Fruit fly (Drosophila melanogaster) whole organism, embryonic: ENCODE data around the gene ssp.

Source experiments
- Atf3 ChIP-seq: fragments of 200-800 bp; sonication (Bioruptor generic); optimal IDR thresholded peaks from 3 replicates; lab custom pipeline; 2016; ENCODE audit warnings: missing biosample characterization, missing genetic modification characterization
- BtbVII ChIP-seq: fragments of 200-800 bp; sonication (Bioruptor generic); optimal IDR thresholded peaks from 3 replicates; lab custom pipeline; 2017; ENCODE audit warnings: missing biosample characterization, mild to moderate bottlenecking, missing genetic modification characterization
- CG10543 ChIP-seq: fragments of 200-800 bp; sonication (Bioruptor generic); optimal IDR thresholded peaks from 3 replicates; lab custom pipeline; 2017; ENCODE audit warnings: missing biosample characterization, mild to moderate bottlenecking, missing genetic modification characterization, moderate library complexity
- CG10959 ChIP-seq: fragments of 200-800 bp; sonication (Bioruptor generic); IDR thresholded peaks from 2 replicates; pipeline ENCODE4 v1.3.6; 2022; ENCODE audit warnings: missing biosample characterization, missing genetic modification characterization
- CG10979 ChIP-seq: fragments of 200-800 bp; sonication (Bioruptor generic); optimal IDR thresholded peaks from 2 replicates; lab custom pipeline; 2018; ENCODE audit warnings: missing biosample characterization, mild to moderate bottlenecking, missing genetic modification characterization, moderate library complexity
- CG12104 ChIP-seq: fragments of 200-800 bp; sonication (Bioruptor generic); optimal IDR thresholded peaks from 3 replicates; lab custom pipeline; 2016; ENCODE audit warnings: missing biosample characterization, missing genetic modification characterization
- CG12219 ChIP-seq: fragments of 200-800 bp; sonication (Bioruptor generic); optimal IDR thresholded peaks from 3 replicates; lab custom pipeline; 2018; ENCODE audit warnings: missing biosample characterization, mild to moderate bottlenecking, missing genetic modification characterization
- CG13123 ChIP-seq: fragments of 200-800 bp; sonication (Bioruptor generic); optimal IDR thresholded peaks from 2 replicates; lab custom pipeline; 2016; ENCODE audit warnings: missing biosample characterization, missing genetic modification characterization
- CG14014 ChIP-seq: fragments of 200-800 bp; sonication (Bioruptor generic); IDR thresholded peaks from 2 replicates; pipeline ENCODE4 v1.3.6; 2022; ENCODE audit warnings: missing biosample characterization, missing genetic modification characterization
- CG15073 ChIP-seq: fragments of 200-800 bp; sonication (Bioruptor generic); optimal IDR thresholded peaks from 2 replicates; lab custom pipeline; 2016; ENCODE audit warnings: missing biosample characterization, missing genetic modification characterization
- CG18599 ChIP-seq: fragments of 200-800 bp; sonication (Bioruptor generic); optimal IDR thresholded peaks from 3 replicates; lab custom pipeline; 2017; ENCODE audit warnings: missing biosample characterization, missing genetic modification characterization, mild to moderate bottlenecking, moderate library complexity, missing genetic modification reagents
- CG2129 ChIP-seq: fragments of 200-800 bp; sonication (Bioruptor generic); IDR thresholded peaks from 2 replicates; pipeline ENCODE4 v1.3.6; 2022; ENCODE audit warnings: missing biosample characterization, missing genetic modification characterization; ENCODE audit not compliant: partially characterized antibody
- CG33557 ChIP-seq: fragments of 200-800 bp; sonication (Bioruptor generic); optimal IDR thresholded peaks from 2 replicates; lab custom pipeline; 2019; ENCODE audit warnings: missing biosample characterization, mild to moderate bottlenecking, missing genetic modification characterization, moderate library complexity
- CG4404 ChIP-seq: fragments of 200-800 bp; sonication (Bioruptor generic); IDR thresholded peaks from 2 replicates; pipeline ENCODE4 v1.3.6; 2022; ENCODE audit warnings: missing biosample characterization, missing genetic modification characterization
- CG6272 ChIP-seq: fragments of 200-800 bp; sonication (Bioruptor generic); IDR thresholded peaks from 2 replicates; pipeline ENCODE4 v1.3.6; 2022; ENCODE audit warnings: missing biosample characterization, missing genetic modification characterization
- CG8388 ChIP-seq: fragments of 200-800 bp; sonication (Bioruptor generic); optimal IDR thresholded peaks from 2 replicates; lab custom pipeline; 2019; ENCODE audit warnings: missing biosample characterization, mild to moderate bottlenecking, missing genetic modification characterization, moderate library complexity
- Dek ChIP-seq: fragments of 200-800 bp; sonication (Bioruptor generic); optimal IDR thresholded peaks from 3 replicates; lab custom pipeline; 2019; ENCODE audit warnings: missing biosample characterization, mild to moderate bottlenecking, missing genetic modification characterization, moderate library complexity
- Doc3 ChIP-seq: fragments of 200-800 bp; sonication (Bioruptor generic); IDR thresholded peaks from 3 replicates; pipeline ENCODE4 v1.3.6; 2022; ENCODE audit warnings: missing biosample characterization, missing genetic modification characterization; ENCODE audit not compliant: partially characterized antibody
- Dref ChIP-seq: fragments of 200-800 bp; sonication (Bioruptor generic); IDR thresholded peaks from 2 replicates; pipeline ENCODE4 v1.3.6; 2022; ENCODE audit warnings: missing biosample characterization, missing genetic modification characterization
- E2f1 ChIP-seq: fragments of 200-800 bp; sonication (Bioruptor generic); IDR thresholded peaks from 2 replicates; pipeline ENCODE4 v1.3.6; 2022; ENCODE audit warnings: missing biosample characterization, missing genetic modification characterization
- Elba2 ChIP-seq: fragments of 200-800 bp; sonication (Bioruptor generic); optimal IDR thresholded peaks from 3 replicates; lab custom pipeline; 2016; ENCODE audit warnings: missing biosample characterization, missing genetic modification characterization
- GATAe ChIP-seq: fragments of 200-800 bp; sonication (Bioruptor generic); conservative IDR thresholded peaks from 2 replicates; pipeline ENCODE4 v1.3.6; 2022; ENCODE audit warnings: missing biosample characterization, missing genetic modification characterization
- Med ChIP-seq: fragments of 200-800 bp; sonication (Bioruptor generic); peaks from one replicate; lab custom pipeline; 2016; ENCODE audit warnings: missing biosample characterization, missing genetic modification characterization, mild to moderate bottlenecking, inconsistent platforms, moderate library complexity
- Nf-YB ChIP-seq: fragments of 200-800 bp; sonication (Bioruptor generic); optimal IDR thresholded peaks from 3 replicates; lab custom pipeline; 2019; ENCODE audit warnings: missing biosample characterization, mild to moderate bottlenecking, missing genetic modification characterization, moderate library complexity
- Nf-YC ChIP-seq: fragments of 200-800 bp; optimal IDR thresholded peaks from 3 replicates; lab custom pipeline; 2019; ENCODE audit warnings: missing biosample characterization, mild to moderate bottlenecking, missing genetic modification characterization, moderate library complexity
- Oaz ChIP-seq: fragments of 200-800 bp; sonication (Bioruptor generic); IDR thresholded peaks from 2 replicates; pipeline ENCODE4 v1.3.6; 2022; ENCODE audit warnings: missing biosample characterization, missing genetic modification characterization
- Opbp ChIP-seq: fragments of 200-800 bp; sonication (Bioruptor generic); IDR thresholded peaks from 3 replicates; pipeline ENCODE4 v1.3.6; 2022; ENCODE audit warnings: missing biosample characterization, missing genetic modification characterization; ENCODE audit not compliant: partially characterized antibody
- PHDP ChIP-seq: fragments of 200-800 bp; sonication (Bioruptor generic); optimal IDR thresholded peaks from 3 replicates; lab custom pipeline; 2018; ENCODE audit warnings: missing biosample characterization, mild to moderate bottlenecking, missing genetic modification characterization, moderate library complexity
- Pdp1 ChIP-seq, 2 experiments: fragments of 200-800 bp; sonication (Bioruptor generic); optimal IDR thresholded peaks; 3 replicates each; lab custom pipeline; 2016; ENCODE audit warnings: missing biosample characterization in 2 of 2, missing genetic modification characterization in 2 of 2, mild to moderate bottlenecking in 1 of 2, moderate library complexity in 1 of 2
- Ptx1 ChIP-seq: fragments of 200-800 bp; sonication (Bioruptor generic); IDR thresholded peaks from 2 replicates; pipeline ENCODE4 v1.3.6; 2022; ENCODE audit warnings: missing biosample characterization, missing genetic modification characterization
- Sox100B ChIP-seq: fragments of 200-800 bp; sonication (Bioruptor generic); optimal IDR thresholded peaks from 3 replicates; lab custom pipeline; 2018; ENCODE audit warnings: missing biosample characterization, mild to moderate bottlenecking, missing genetic modification characterization
- Ssrp ChIP-seq: fragments of 200-800 bp; sonication (Bioruptor generic); optimal IDR thresholded peaks from 2 replicates; lab custom pipeline; 2018; ENCODE audit warnings: missing biosample characterization, mild to moderate bottlenecking, missing genetic modification characterization, moderate library complexity
- Tbp ChIP-seq: fragments of >200 bp; optimal IDR thresholded peaks from 2 replicates; lab custom pipeline; 2018; ENCODE audit warnings: missing biosample characterization, missing genetic modification characterization
- ash1 ChIP-seq: fragments of 200-800 bp; sonication (Bioruptor generic); optimal IDR thresholded peaks from 2 replicates; lab custom pipeline; 2018; ENCODE audit warnings: missing biosample characterization, mild to moderate bottlenecking, missing genetic modification characterization
- az2 ChIP-seq: fragments of 200-800 bp; sonication (Bioruptor generic); optimal IDR thresholded peaks from 3 replicates; lab custom pipeline; 2016; ENCODE audit warnings: missing biosample characterization, missing genetic modification characterization
- cad ChIP-seq: fragments of >200 bp; optimal IDR thresholded peaks from 2 replicates; lab custom pipeline; 2017; ENCODE audit warnings: missing biosample characterization, missing genetic modification characterization
- chif ChIP-seq, 2 experiments: fragments of 200-800 bp; sonication (Bioruptor generic); optimal IDR thresholded peaks; 3 replicates each; lab custom pipeline; 2016; ENCODE audit warnings: missing biosample characterization in 2 of 2, missing genetic modification characterization in 2 of 2
- fu2 ChIP-seq: fragments of 200-800 bp; sonication (Bioruptor generic); optimal IDR thresholded peaks from 2 replicates; lab custom pipeline; 2016; ENCODE audit warnings: missing biosample characterization, missing genetic modification characterization
- grn ChIP-seq: fragments of 200-800 bp; sonication (Bioruptor generic); optimal IDR thresholded peaks from 3 replicates; lab custom pipeline; 2017; ENCODE audit warnings: missing biosample characterization, missing genetic modification characterization
- gsb ChIP-seq: fragments of 200-800 bp; sonication (Bioruptor generic); IDR thresholded peaks from 2 replicates; pipeline ENCODE4 v1.3.6; 2022; ENCODE audit warnings: missing biosample characterization, missing genetic modification characterization
- kay ChIP-seq: fragments of 200-800 bp; sonication (Bioruptor generic); optimal IDR thresholded peaks from 2 replicates; lab custom pipeline; 2016; ENCODE audit warnings: missing biosample characterization, missing genetic modification characterization
- mam ChIP-seq: fragments of 200-800 bp; sonication (Bioruptor generic); optimal IDR thresholded peaks from 3 replicates; lab custom pipeline; 2016; ENCODE audit warnings: missing biosample characterization, missing genetic modification characterization
- org-1 ChIP-seq: fragments of 200-800 bp; sonication (Bioruptor generic); optimal IDR thresholded peaks from 2 replicates; lab custom pipeline; 2017; ENCODE audit warnings: missing biosample characterization, missing genetic modification characterization
- pb ChIP-seq: fragments of 200-800 bp; sonication (Bioruptor generic); optimal IDR thresholded peaks from 3 replicates; lab custom pipeline; 2016; ENCODE audit warnings: missing biosample characterization, missing genetic modification characterization
- pum ChIP-seq: fragments of 200-800 bp; sonication (Bioruptor generic); optimal IDR thresholded peaks from 2 replicates; lab custom pipeline; 2016; ENCODE audit warnings: missing biosample characterization, missing genetic modification characterization
- ssp ChIP-seq: fragments of 200-800 bp; sonication (Bioruptor generic); IDR thresholded peaks from 2 replicates; pipeline ENCODE4 v1.3.6; 2022; ENCODE audit warnings: missing biosample characterization, missing genetic modification characterization
- sug ChIP-seq: fragments of 200-800 bp; optimal IDR thresholded peaks from 2 replicates; lab custom pipeline; 2019; ENCODE audit warnings: missing biosample characterization, mild to moderate bottlenecking, missing genetic modification characterization, moderate library complexity
- tna ChIP-seq: fragments of 200-800 bp; sonication (Bioruptor generic); IDR thresholded peaks from 2 replicates; pipeline ENCODE4 v1.3.6; 2022; ENCODE audit warnings: missing biosample characterization, missing genetic modification characterization; ENCODE audit not compliant: partially characterized antibody
- tup ChIP-seq: fragments of 200-800 bp; sonication (Bioruptor generic); optimal IDR thresholded peaks from 2 replicates; lab custom pipeline; 2016; ENCODE audit warnings: missing biosample characterization, mild to moderate bottlenecking, missing genetic modification characterization, moderate library complexity
- twi ChIP-seq: fragments of 200-800 bp; optimal IDR thresholded peaks from 2 replicates; lab custom pipeline; 2019; ENCODE audit warnings: missing biosample characterization, mild to moderate bottlenecking, missing genetic modification characterization, moderate library complexity
- usp ChIP-seq: fragments of >200 bp; optimal IDR thresholded peaks from 2 replicates; lab custom pipeline; 2017; ENCODE audit warnings: missing biosample characterization, missing genetic modification characterization

The ssp gene

dm6 chr3L:12139232-12139698 lies 21.2 kb downstream of the ssp start (continued):
- TF ChIP-seq fu2 (GFP tag; lab: Kevin White, UChicago) = no peak
- peak; percentile 53 for TF ChIP-seq org-1 (GFP tag; lab: Kevin White, UChicago)
- TF ChIP-seq tna (GFP tag; lab: Robert Waterston, UW) = no peak
- peak; percentile 50 for TF ChIP-seq Dek
- TF ChIP-seq CG4404 = peak; percentile 36; the same call in 1 of the 2 replicates
- TF ChIP-seq Tbp (GFP tag; lab: Kevin White, UChicago) = no peak
- peak; percentile 2 for TF ChIP-seq CG33557 (GFP tag; lab: Kevin White, UChicago)
- peak; percentile 40 for TF ChIP-seq Ssrp (tag; lab: Kevin White, UChicago)
- TF ChIP-seq sug = peak; percentile 53
- no peak for TF ChIP-seq gsb (GFP tag; lab: Robert Waterston, UW)
- TF ChIP-seq CG12104 (GFP tag; lab: Kevin White, UChicago) = peak; percentile 11
- TF ChIP-seq Elba2 = no peak
- no peak for TF ChIP-seq cad (GFP tag; lab: Kevin White, UChicago)
- peak; percentile 61 for TF ChIP-seq mam (GFP tag; lab: Kevin White, UChicago)
- peak; percentile 62 for TF ChIP-seq Ptx1 (GFP tag; lab: Robert Waterston, UW)
- peak; percentile 96 for TF ChIP-seq CG8388
- 0 out of 2 replicates have a peak, but pooled peaks have one; percentile 36 for TF ChIP-seq CG6272 (GFP tag; lab: Robert Waterston, UW)
- TF ChIP-seq kay (GFP tag; lab: Kevin White, UChicago) = no peak
- TF ChIP-seq E2f1 (GFP tag; lab: Robert Waterston, UW) = no peak; the same call in 1 of the 2 replicates
- peak; percentile 61 for TF ChIP-seq CG18599 (GFP tag; lab: Kevin White, UChicago)
- peak; percentile 45; the same call in 1 of the 2 replicates for TF ChIP-seq CG14014 (GFP tag; lab: Robert Waterston, UW)
- no peak for TF ChIP-seq Oaz (GFP tag; lab: Robert Waterston, UW)
- peak; percentile 35 for TF ChIP-seq az2 (GFP tag; lab: Kevin White, UChicago)
- TF ChIP-seq Dref = no peak
- no peak for TF ChIP-seq CG13123 (GFP tag; lab: Kevin White, UChicago)
- TF ChIP-seq CG10979 (tag; lab: Kevin White, UChicago) = peak; percentile 41
- peak; percentile 49 for TF ChIP-seq pum (GFP tag; lab: Kevin White, UChicago)
- TF ChIP-seq Doc3 (GFP tag; lab: Robert Waterston, UW) = no peak
- 0 out of 2 replicates have a peak, but pooled peaks have one; percentile 24 for TF ChIP-seq GATAe (GFP tag; lab: Robert Waterston, UW)
- no peak for TF ChIP-seq tup
- no peak for TF ChIP-seq CG2129 (GFP tag; lab: Robert Waterston, UW)
- no peak for TF ChIP-seq usp (GFP tag; lab: Kevin White, UChicago)
- TF ChIP-seq Med (GFP tag; lab: Kevin White, UChicago) = peak; percentile 92
- no peak for TF ChIP-seq Atf3 (GFP tag; lab: Kevin White, UChicago)
- peak; percentile 32 for TF ChIP-seq CG12219 (GFP tag; lab: Kevin White, UChicago)
- TF ChIP-seq twi (tag; lab: Kevin White, UChicago) = no peak
- no peak for TF ChIP-seq Opbp (GFP tag; lab: Robert Waterston, UW)
- peak; percentile 45; the same call in 1 of the 2 replicates for TF ChIP-seq ssp (GFP tag; lab: Robert Waterston, UW)
- no peak for TF ChIP-seq grn (GFP tag; lab: Kevin White, UChicago)
- TF ChIP-seq Nf-YC (tag; lab: Kevin White, UChicago) = peak; percentile 31
- TF ChIP-seq ash1 (GFP tag; lab: Kevin White, UChicago) = no peak
- TF ChIP-seq pb (GFP tag; lab: Kevin White, UChicago) = peak; percentile 15
- TF ChIP-seq Nf-YB (GFP tag; lab: Kevin White, UChicago) = no peak
- no peak for TF ChIP-seq BtbVII (GFP tag; lab: Kevin White, UChicago)
- TF ChIP-seq Pdp1 (GFP tag; optimal IDR thresholded peaks at IDR 0.05; lab: Kevin White, UChicago) = peak; percentile 38 to 40
- no peak for TF ChIP-seq CG10959 (GFP tag; lab: Robert Waterston, UW)
- TF ChIP-seq CG15073 (GFP tag; lab: Kevin White, UChicago) = peak; percentile 98
- TF ChIP-seq Sox100B = peak; percentile 60
- peak; percentile 49 for TF ChIP-seq CG10543 (GFP tag; lab: Kevin White, UChicago)
- peak; percentile 55 for TF ChIP-seq PHDP (tag; lab: Kevin White, UChicago)
- no peak for TF ChIP-seq chif (GFP tag; optimal IDR thresholded peaks at IDR 0.05; lab: Kevin White, UChicago)
